Worm (Caenorhabditis elegans) whole organism, young adult: ENCODE results near the gene T22B2.2.
A peak's percentile ranks its signal among the peaks of the same experiment; 100 is the strongest.

Experiments used
- B0035.1 ChIP-seq: sonication (generic microtip); optimal IDR thresholded peaks from 2 replicates; lab custom pipeline; 2016; ENCODE audit warnings: missing genetic modification characterization, mild to moderate bottlenecking, missing compliant biosample characterization, missing genotype, missing genetic modification reagents
- F10E7.11 ChIP-seq: sonication (generic microtip); optimal IDR thresholded peaks from 2 replicates; lab custom pipeline; 2017; ENCODE audit warnings: mild to moderate bottlenecking, missing genetic modification characterization, moderate library complexity, missing compliant biosample characterization
- K11D2.4 ChIP-seq: fragments of 200-800 bp; sonication (Bioruptor generic); IDR thresholded peaks from 2 replicates; pipeline ENCODE4 v1.3.6; 2022; ENCODE audit warnings: missing genetic modification reagents, missing genetic modification characterization, missing compliant biosample characterization
- T07F8.4 ChIP-seq: sonication (generic microtip); optimal IDR thresholded peaks from 2 replicates; lab custom pipeline; 2016; ENCODE audit warnings: mild to moderate bottlenecking, missing genetic modification characterization, moderate library complexity, missing compliant biosample characterization
- Y95B8A.8 ChIP-seq: fragments of 200-800 bp; sonication (Bioruptor generic); IDR thresholded peaks from 2 replicates; pipeline ENCODE4 v1.3.6; 2022; ENCODE audit warnings: missing genetic modification reagents, missing genetic modification characterization, missing compliant biosample characterization
- attf-5 ChIP-seq: fragments of 200-800 bp; sonication (Bioruptor generic); optimal IDR thresholded peaks from 2 replicates; lab custom pipeline; 2018; ENCODE audit warnings: mild to moderate bottlenecking, missing genetic modification characterization, missing compliant biosample characterization
- attf-6 ChIP-seq: fragments of 200-800 bp; sonication (Bioruptor generic); IDR thresholded peaks from 2 replicates; pipeline ENCODE4 v1.3.6; 2022; ENCODE audit warnings: missing genetic modification reagents, missing genetic modification characterization, missing compliant biosample characterization
- ccch-3 ChIP-seq: fragments of 200-800 bp; sonication (Bioruptor generic); optimal IDR thresholded peaks from 2 replicates; lab custom pipeline; 2018; ENCODE audit warnings: mild to moderate bottlenecking, missing genetic modification characterization, missing compliant biosample characterization
- cebp-1 ChIP-seq, 2 experiments: fragments of 200-800 bp in 1 of 2; sonication (Bioruptor generic) in 1 of 2; sonication (generic microtip) in 1 of 2; IDR thresholded peaks in 1 of 2; optimal IDR thresholded peaks in 1 of 2; 2 replicates each; pipeline versions ENCODE4 v1.3.6 to Lab custom; 2017 to 2022; ENCODE audit warnings: missing compliant biosample characterization in 2 of 2, missing genetic modification characterization in 2 of 2, mild to moderate bottlenecking in 1 of 2, missing genetic modification reagents in 1 of 2, moderate library complexity in 1 of 2
- ceh-27 ChIP-seq: fragments of 200-800 bp; sonication (Bioruptor generic); optimal IDR thresholded peaks from 2 replicates; lab custom pipeline; 2018; ENCODE audit warnings: mild to moderate bottlenecking, missing genetic modification characterization, moderate library complexity, missing compliant biosample characterization
- dpl-1 ChIP-seq: fragments of 150-350 bp; optimal IDR thresholded peaks from 2 replicates; lab custom pipeline; 2014; ENCODE audit warnings: missing biosample characterization, missing genetic modification reagents, missing genetic modification characterization
- egl-44 ChIP-seq: fragments of 200-800 bp; sonication (Bioruptor generic); IDR thresholded peaks from 2 replicates; pipeline ENCODE4 v1.3.6; 2022; ENCODE audit warnings: missing genetic modification reagents, missing genetic modification characterization, missing compliant biosample characterization
- egrh-3 ChIP-seq: fragments of 200-800 bp; sonication (Bioruptor generic); IDR thresholded peaks from 2 replicates; pipeline ENCODE4 v1.3.6; 2022; ENCODE audit warnings: missing genetic modification reagents, missing genetic modification characterization, missing compliant biosample characterization
- ekl-4 ChIP-seq: fragments of 200-800 bp; sonication (Bioruptor generic); IDR thresholded peaks from 2 replicates; pipeline ENCODE4 v1.3.6; 2022; ENCODE audit warnings: missing genetic modification reagents, missing genetic modification characterization, missing compliant biosample characterization
- ets-4 ChIP-seq: fragments of 200-800 bp; sonication (Bioruptor generic); optimal IDR thresholded peaks from 2 replicates; lab custom pipeline; 2018; ENCODE audit warnings: mild to moderate bottlenecking, missing genetic modification characterization, missing compliant biosample characterization
- gei-17 ChIP-seq: fragments of 200-800 bp; sonication (Bioruptor generic); optimal IDR thresholded peaks from 2 replicates; lab custom pipeline; 2018; ENCODE audit warnings: mild to moderate bottlenecking, missing genetic modification characterization, missing compliant biosample characterization
- hlh-12 ChIP-seq: sonication (generic microtip); optimal IDR thresholded peaks from 2 replicates; lab custom pipeline; 2016; ENCODE audit warnings: missing genetic modification characterization, missing compliant biosample characterization
- hmg-20 ChIP-seq: fragments of 200-800 bp; sonication (Bioruptor generic); IDR thresholded peaks from 2 replicates; pipeline ENCODE4 v1.3.6; 2022; ENCODE audit warnings: missing genetic modification reagents, missing genetic modification characterization, missing compliant biosample characterization
- hsf-1 ChIP-seq: fragments of 200-800 bp; sonication (Bioruptor generic); IDR thresholded peaks from 2 replicates; pipeline ENCODE4 v1.3.6; 2022; ENCODE audit warnings: missing genetic modification reagents, missing genetic modification characterization, missing compliant biosample characterization
- let-526 ChIP-seq: fragments of 200-800 bp; sonication (Bioruptor generic); IDR thresholded peaks from 2 replicates; pipeline ENCODE4 v1.3.6; 2022; ENCODE audit warnings: missing genetic modification reagents, missing genetic modification characterization, missing compliant biosample characterization
- let-607 ChIP-seq, 2 experiments: fragments of 200-800 bp in 1 of 2; sonication (Bioruptor generic) in 1 of 2; sonication (generic microtip) in 1 of 2; optimal IDR thresholded peaks; 2 replicates each; lab custom pipeline; 2016 to 2018; ENCODE audit warnings: mild to moderate bottlenecking in 2 of 2, missing compliant biosample characterization in 2 of 2, missing genetic modification characterization in 2 of 2, moderate library complexity in 2 of 2, missing genotype in 1 of 2
- mes-4 ChIP-seq: sonication (generic microtip); optimal IDR thresholded peaks from 2 replicates; lab custom pipeline; 2016; ENCODE audit warnings: missing genotype, missing genetic modification characterization, missing compliant biosample characterization
- mxl-1 ChIP-seq: sonication (generic microtip); optimal IDR thresholded peaks from 2 replicates; lab custom pipeline; 2016; ENCODE audit warnings: missing genetic modification characterization, missing compliant biosample characterization
- nhr-27 ChIP-seq: fragments of 200-800 bp; sonication (Bioruptor generic); optimal IDR thresholded peaks from 2 replicates; lab custom pipeline; 2018; ENCODE audit warnings: mild to moderate bottlenecking, missing genetic modification characterization, moderate library complexity, missing compliant biosample characterization
- nhr-80 ChIP-seq: sonication (generic microtip); optimal IDR thresholded peaks from 2 replicates; lab custom pipeline; 2016; ENCODE audit warnings: missing genetic modification characterization, missing compliant biosample characterization
- pbrm-1 ChIP-seq: fragments of 200-800 bp; sonication (Bioruptor generic); IDR thresholded peaks from 2 replicates; pipeline ENCODE4 v1.3.6; 2022; ENCODE audit warnings: missing genetic modification reagents, missing genetic modification characterization, missing compliant biosample characterization
- pha-4 ChIP-seq: fragments of 150-350 bp; sonication (generic microtip); optimal IDR thresholded peaks from 2 replicates; lab custom pipeline; 2014; ENCODE audit warnings: missing biosample characterization, missing genetic modification reagents, missing genetic modification characterization
- rcor-1 ChIP-seq: fragments of 200-800 bp; sonication (Bioruptor generic); IDR thresholded peaks from 2 replicates; pipeline ENCODE4 v1.3.6; 2022; ENCODE audit warnings: missing genetic modification reagents, missing genetic modification characterization, missing compliant biosample characterization
- rec-8 ChIP-seq, 2 experiments: sonication (generic microtip); optimal IDR thresholded peaks; 2 replicates each; lab custom pipeline; 2016; ENCODE audit warnings: mild to moderate bottlenecking in 2 of 2, missing genetic modification characterization in 2 of 2, missing genetic modification reagents in 2 of 2, missing genotype in 2 of 2, missing biosample characterization in 1 of 2, missing compliant biosample characterization in 1 of 2, moderate library complexity in 1 of 2
- repo-1 ChIP-seq: sonication (generic microtip); optimal IDR thresholded peaks from 2 replicates; lab custom pipeline; 2017; ENCODE audit warnings: mild to moderate bottlenecking, missing genetic modification characterization, missing compliant biosample characterization
- sea-2 ChIP-seq: fragments of 200-800 bp; sonication (Bioruptor generic); IDR thresholded peaks from 2 replicates; pipeline ENCODE4 v1.3.6; 2022; ENCODE audit warnings: missing genetic modification characterization, missing compliant biosample characterization
- snpc-3.4 ChIP-seq: sonication (generic microtip); optimal IDR thresholded peaks from 2 replicates; lab custom pipeline; 2017; ENCODE audit warnings: missing genetic modification characterization, mild to moderate bottlenecking, missing compliant biosample characterization, antibody characterized with exemption, moderate library complexity, missing genotype, missing genetic modification reagents
- tbp1 ChIP-seq: fragments of 200-800 bp; sonication (Bioruptor generic); optimal IDR thresholded peaks from 2 replicates; lab custom pipeline; 2018; ENCODE audit warnings: mild to moderate bottlenecking, missing genetic modification characterization, missing compliant biosample characterization
- xnd-1 ChIP-seq: sonication (generic microtip); optimal IDR thresholded peaks from 2 replicates; lab custom pipeline; 2016; ENCODE audit warnings: missing genotype, missing genetic modification reagents, missing genetic modification characterization, missing compliant biosample characterization
- zfh-2 ChIP-seq: fragments of 200-800 bp; sonication (Bioruptor generic); conservative IDR thresholded peaks from 2 replicates; pipeline ENCODE4 v1.3.6; 2022; ENCODE audit warnings: missing genetic modification reagents, missing genetic modification characterization, missing compliant biosample characterization
- zim-3 ChIP-seq: sonication (generic microtip); optimal IDR thresholded peaks from 2 replicates; lab custom pipeline; 2017; ENCODE audit warnings: mild to moderate bottlenecking, missing genetic modification characterization, moderate library complexity, missing compliant biosample characterization
- ztf-25 ChIP-seq: fragments of 200-800 bp; sonication (Bioruptor generic); IDR thresholded peaks from 2 replicates; pipeline ENCODE4 v1.3.6; 2022; ENCODE audit warnings: missing genetic modification reagents, missing genetic modification characterization, missing compliant biosample characterization
- ztf-28 ChIP-seq: fragments of 200-800 bp; sonication (Bioruptor generic); IDR thresholded peaks from 2 replicates; pipeline ENCODE4 v1.3.6; 2022; ENCODE audit warnings: missing genetic modification reagents, missing genetic modification characterization, missing compliant biosample characterization

Gene T22B2.2

DNA sequence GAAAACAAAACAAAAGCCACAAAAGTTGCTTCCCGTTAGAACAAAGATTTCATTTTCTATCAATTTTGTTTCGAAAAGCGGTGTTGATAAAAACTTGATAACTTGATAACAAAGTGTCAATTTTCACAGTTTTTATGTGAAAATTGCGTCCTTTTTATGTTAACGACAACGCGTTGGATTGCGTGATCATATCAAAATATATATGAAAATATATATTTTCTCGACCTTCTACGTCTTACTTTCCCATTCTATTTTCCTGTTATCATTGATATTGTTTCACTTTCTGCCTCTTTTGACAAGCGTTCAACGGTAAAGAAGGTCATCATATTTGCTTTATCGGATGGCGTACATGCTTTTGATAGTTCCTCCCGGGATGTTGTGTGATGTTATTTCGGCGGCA, 32.5 kb downstream of the T22B2.2 start:
- TF ChIP-seq ztf-28 (GFP tag; lab: Robert Waterston, UW) (no peak), nhr-80 (tag; lab: Kevin White, UChicago) (peak; percentile 84), hsf-1 (no peak), zim-3 (tag; lab: Kevin White, UChicago) (no peak), Y95B8A.8 (no peak), ets-4 (no peak), tbp1 (GFP tag; lab: Kevin White, UChicago) (no peak)

DNA sequence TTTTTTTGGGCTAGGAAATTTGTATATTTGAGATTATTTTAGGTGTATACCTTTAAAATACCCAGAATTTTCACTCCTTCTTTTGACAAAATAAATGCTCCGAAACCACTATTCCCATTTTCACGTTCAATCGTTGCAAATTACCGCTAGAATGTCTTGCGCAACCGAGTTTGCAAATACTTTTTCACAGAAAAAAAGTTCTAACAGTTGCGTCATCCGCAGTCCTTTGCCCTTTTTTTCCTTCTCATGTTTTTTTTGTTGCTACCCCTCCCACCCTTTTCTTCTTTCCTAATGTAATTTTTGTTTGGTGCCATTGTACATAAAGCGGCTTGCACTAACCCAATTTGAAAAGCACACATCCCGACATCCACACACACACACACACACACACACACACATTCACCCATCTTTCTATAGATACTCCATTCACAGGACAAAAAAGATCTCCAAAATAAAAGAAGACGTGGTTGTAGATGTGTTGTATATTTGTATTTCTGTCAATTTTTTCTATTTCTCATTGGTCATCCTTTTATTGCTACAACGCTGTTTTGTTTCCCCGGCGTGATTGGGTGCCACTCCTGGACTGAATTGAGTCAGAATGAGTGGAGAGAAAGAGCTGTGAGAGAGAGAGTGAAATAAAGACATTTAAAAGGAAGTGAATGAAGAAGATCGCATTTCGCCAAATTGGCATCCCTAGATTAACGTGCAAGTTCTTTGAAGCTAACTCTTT, 37.4 kb downstream of the T22B2.2 start:
- TF ChIP-seq repo-1 (tag; lab: Kevin White, UChicago) (no peak), zfh-2 (no peak), let-607 (tag; optimal IDR thresholded peaks at IDR 0.05; lab: Kevin White, UChicago) (no peak), let-526 (GFP tag; lab: Robert Waterston, UW) (no peak), nhr-27 (tag; lab: Kevin White, UChicago) (no peak)

DNA sequence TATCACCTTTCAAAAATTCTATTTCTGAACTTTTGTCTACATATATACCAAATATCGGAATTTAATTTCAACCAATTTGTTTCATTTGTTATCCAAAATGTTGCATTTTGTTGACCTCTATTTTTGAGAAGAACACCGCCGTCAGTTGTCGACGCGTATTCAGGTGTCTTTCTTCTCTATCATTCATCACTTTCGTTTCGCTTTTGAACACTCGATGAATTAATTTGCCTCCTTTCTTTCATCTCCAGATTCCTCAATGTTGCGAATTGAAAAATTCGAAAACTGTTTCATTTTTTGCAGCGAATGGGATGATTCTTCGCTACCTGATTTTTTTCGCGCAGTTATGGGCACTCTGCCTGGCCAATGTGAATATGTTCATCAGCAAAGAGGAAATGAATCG, 38.1 kb downstream of the T22B2.2 start, which contains the start of gene lin-18:
Gene lin-18, plus strand, starts transcription at position 301 of the 400 bp plus-strand sequence.
- TF ChIP-seq sea-2 (GFP tag; lab: Robert Waterston, UW) (no peak), hlh-12 (no peak), dpl-1 (GFP tag; lab: Kevin White, UChicago) (no peak), F10E7.11 (no peak), K11D2.4 (GFP tag; lab: Robert Waterston, UW) (no peak), let-607 (tag; optimal IDR thresholded peaks at IDR 0.05; lab: Kevin White, UChicago) (no peak), B0035.1 (tag; lab: Kevin White, UChicago) (no peak), repo-1 (tag; lab: Kevin White, UChicago) (no peak), hmg-20 (GFP tag; lab: Robert Waterston, UW) (no peak), pbrm-1 (GFP tag; lab: Robert Waterston, UW) (no peak), T07F8.4 (no peak), mxl-1 (tag; lab: Kevin White, UChicago) (no peak), ekl-4 (GFP tag; lab: Robert Waterston, UW) (no peak), gei-17 (GFP tag; lab: Kevin White, UChicago) (no peak), egrh-3 (no peak), snpc-3.4 (tag; lab: Kevin White, UChicago) (no peak), xnd-1 (tag; lab: Kevin White, UChicago) (no peak)
- TF ChIP-seq, all 124 proteins: peak for 0

DNA sequence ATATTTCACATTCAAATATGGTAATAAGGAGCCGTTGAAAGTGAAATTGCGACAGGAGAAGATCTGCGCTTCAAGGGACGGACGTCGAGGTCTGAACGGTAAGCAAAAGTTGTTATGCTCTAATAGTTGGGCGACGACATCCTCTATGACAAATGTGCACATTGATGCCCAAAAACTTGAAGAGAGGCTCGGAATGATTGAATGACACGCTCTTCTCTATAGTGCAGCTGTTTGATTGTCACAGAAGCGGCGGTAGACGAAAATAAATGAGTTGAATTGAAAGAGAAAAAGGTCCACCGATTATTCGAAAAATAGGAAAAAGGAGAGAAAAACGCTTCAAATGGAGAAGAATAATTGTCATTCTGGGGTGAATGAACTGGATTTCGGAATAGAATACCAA, 39.0 kb downstream of the T22B2.2 start:
- TF ChIP-seq egl-44 (GFP tag; lab: Robert Waterston, UW) = no peak
- no peak for TF ChIP-seq xnd-1 (tag; lab: Kevin White, UChicago)
- no peak for TF ChIP-seq attf-5 (GFP tag; lab: Kevin White, UChicago)
- no peak for TF ChIP-seq mes-4 (tag; lab: Kevin White, UChicago)
- TF ChIP-seq attf-6 (GFP tag; lab: Robert Waterston, UW) = no peak
- no peak for TF ChIP-seq ekl-4 (GFP tag; lab: Robert Waterston, UW)
- TF ChIP-seq ccch-3 (GFP tag; lab: Kevin White, UChicago) = no peak
- no peak for TF ChIP-seq rcor-1 (GFP tag; lab: Robert Waterston, UW)
- TF ChIP-seq rec-8 (tag; optimal IDR thresholded peaks at IDR 0.05; lab: Kevin White, UChicago) = no peak
- no peak for TF ChIP-seq pha-4
- no peak for TF ChIP-seq ztf-25 (GFP tag; lab: Robert Waterston, UW)
- no peak for TF ChIP-seq pbrm-1 (GFP tag; lab: Robert Waterston, UW)
- TF ChIP-seq ceh-27 = no peak
- TF ChIP-seq cebp-1 (GFP tag; IDR thresholded peaks at IDR 0.05; lab: Robert Waterston, UW) = no peak
- TF ChIP-seq cebp-1 (tag; optimal IDR thresholded peaks at IDR 0.05; lab: Kevin White, UChicago) = no peak
